Fruit fly (Drosophila melanogaster): ENCODE results near the gene Pi3K21B.

Pi3K21B gene

DNA sequence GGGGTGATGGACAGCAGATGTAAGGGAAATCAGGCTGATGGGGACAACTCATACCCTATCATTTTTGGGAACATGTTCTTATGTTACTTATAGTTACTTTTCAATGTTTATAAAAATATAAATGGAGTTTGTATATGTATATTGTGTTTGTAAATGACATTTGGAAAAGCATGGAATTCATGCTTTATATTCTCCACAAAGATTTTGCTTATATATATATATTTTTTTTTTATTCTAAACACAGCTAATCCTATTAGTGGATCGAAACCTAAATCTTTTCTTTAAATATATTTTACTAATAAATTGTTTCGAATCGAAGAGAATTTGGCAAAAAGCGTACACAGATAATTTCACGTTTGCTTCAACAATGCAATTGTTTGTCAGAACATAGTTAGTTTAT, 8.6 kb upstream of the Pi3K21B start, which contains the start of gene Amnionless:
TSS of gene Amnionless (minus strand) at position 101 of the 400 bp plus-strand sequence.
- no peak for TF ChIP-seq rgr (GFP tag; optimal IDR thresholded peaks at IDR 0.05)
- no peak for TF ChIP-seq Dif (GFP tag; optimal IDR thresholded peaks at IDR 0.05; ENCODE audit: partially characterized antibody)
- no peak for TF ChIP-seq usp (GFP tag; optimal IDR thresholded peaks at IDR 0.05)
- TF ChIP-seq Sp1 (GFP tag; optimal IDR thresholded peaks at IDR 0.05): no peak
- TF ChIP-seq Myc (optimal IDR thresholded peaks at IDR 0.05): no peak
- TF ChIP-seq dmrt93B (GFP tag; optimal IDR thresholded peaks at IDR 0.05): no peak
- TF ChIP-seq Dfd (GFP tag; optimal IDR thresholded peaks at IDR 0.05): no peak
- no peak for TF ChIP-seq HLH106 (tag; optimal IDR thresholded peaks at IDR 0.05)
- TF ChIP-seq psq (GFP tag; optimal IDR thresholded peaks at IDR 0.05): no peak
- no peak for TF ChIP-seq Mio (GFP tag; optimal IDR thresholded peaks at IDR 0.05)

DNA sequence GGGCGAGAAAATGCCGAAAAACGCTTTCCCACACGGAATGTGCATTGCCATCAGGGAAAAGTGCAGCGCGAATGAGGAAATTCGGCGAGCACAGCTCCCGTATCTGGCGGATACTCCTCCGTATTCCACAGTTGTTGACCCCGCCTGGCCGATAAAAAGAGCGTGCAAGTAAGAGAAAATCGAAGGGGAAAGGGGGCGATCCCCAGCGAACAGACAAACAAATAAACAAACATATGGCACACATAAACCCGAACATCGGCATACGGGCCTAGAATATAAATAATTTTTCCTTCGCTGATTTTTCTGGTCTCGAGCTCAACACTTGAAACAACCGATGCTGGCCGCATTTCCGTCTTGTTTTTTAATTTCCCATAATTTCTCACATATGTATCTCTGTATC, 7.3 kb upstream of the Pi3K21B start:
- TF ChIP-seq dmrt93B (GFP tag; optimal IDR thresholded peaks at IDR 0.05) (no peak), usp (GFP tag; optimal IDR thresholded peaks at IDR 0.05) (no peak), HLH106 (tag; optimal IDR thresholded peaks at IDR 0.05) (no peak)

- no peak for TF ChIP-seq h (GFP tag; optimal IDR thresholded peaks at IDR 0.05)
- no peak for TF ChIP-seq Hr83 (GFP tag; optimal IDR thresholded peaks at IDR 0.05; ENCODE audit: poor library complexity, severe bottlenecking)
- no peak for TF ChIP-seq psq (GFP tag; optimal IDR thresholded peaks at IDR 0.05)
- no peak for TF ChIP-seq rgr (GFP tag; optimal IDR thresholded peaks at IDR 0.05)
- no peak for TF ChIP-seq dl (GFP tag; optimal IDR thresholded peaks at IDR 0.05; ENCODE audit: insufficient read depth in 1 of 2, partially characterized antibody in 2 of 2)
- no peak for TF ChIP-seq OdsH (GFP tag; optimal IDR thresholded peaks at IDR 0.05)
- TF ChIP-seq Rel (GFP tag; optimal IDR thresholded peaks at IDR 0.05): no peak
- no peak for TF ChIP-seq Rel (tag; optimal IDR thresholded peaks at IDR 0.05)
- no peak for TF ChIP-seq sv (GFP tag; optimal IDR thresholded peaks at IDR 0.05)
- TF ChIP-seq pan (optimal IDR thresholded peaks at IDR 0.05): no peak
- no peak for TF ChIP-seq Vsx2 (GFP tag; optimal IDR thresholded peaks at IDR 0.05; ENCODE audit: partially characterized antibody)
Observed at dm6 chr2L:290949-291348, 6.7 kb upstream of the Pi3K21B start.

- TF ChIP-seq Jra (GFP tag; optimal IDR thresholded peaks at IDR 0.05): no peak
- TF ChIP-seq N (GFP tag; optimal IDR thresholded peaks at IDR 0.05): no peak
- TF ChIP-seq foxo (GFP tag; optimal IDR thresholded peaks at IDR 0.05): no peak
- no peak for TF ChIP-seq Sp1 (GFP tag; optimal IDR thresholded peaks at IDR 0.05)
- no peak for TF ChIP-seq dmrt93B (GFP tag; optimal IDR thresholded peaks at IDR 0.05)
- TF ChIP-seq sv (GFP tag; optimal IDR thresholded peaks at IDR 0.05): no peak
- no peak for TF ChIP-seq Rel (GFP tag; optimal IDR thresholded peaks at IDR 0.05)
- TF ChIP-seq Rel (tag; optimal IDR thresholded peaks at IDR 0.05): no peak
- TF ChIP-seq Dfd (GFP tag; optimal IDR thresholded peaks at IDR 0.05): no peak
- no peak for TF ChIP-seq woc (GFP tag; optimal IDR thresholded peaks at IDR 0.05)
- TF ChIP-seq ey (GFP tag; optimal IDR thresholded peaks at IDR 0.05): no peak
- no peak for TF ChIP-seq Hnf4 (GFP tag; optimal IDR thresholded peaks at IDR 0.05)
- TF ChIP-seq h (GFP tag; optimal IDR thresholded peaks at IDR 0.05): no peak
- TF ChIP-seq Hr78 (GFP tag; optimal IDR thresholded peaks at IDR 0.05): no peak
- TF ChIP-seq dsf (GFP tag; optimal IDR thresholded peaks at IDR 0.05; ENCODE audit: borderline replicate concordance): no peak
- no peak for TF ChIP-seq psq (GFP tag; optimal IDR thresholded peaks at IDR 0.05)
- TF ChIP-seq GATAd (GFP tag; optimal IDR thresholded peaks at IDR 0.05): no peak
- no peak for TF ChIP-seq Myc (optimal IDR thresholded peaks at IDR 0.05)
Observed at dm6 chr2L:291657-292056, 6.0 kb upstream of the Pi3K21B start, which contains the start of gene CG3625. Gene CG3625, minus strand, starts transcription at chr2L:291795.

- TF ChIP-seq dsf (GFP tag; optimal IDR thresholded peaks at IDR 0.05; ENCODE audit: borderline replicate concordance): no peak
- no peak for TF ChIP-seq rgr (GFP tag; optimal IDR thresholded peaks at IDR 0.05)
- TF ChIP-seq usp (GFP tag; optimal IDR thresholded peaks at IDR 0.05): no peak
- TF ChIP-seq CG9705 (GFP tag; optimal IDR thresholded peaks at IDR 0.05): no peak
- no peak for TF ChIP-seq jim (GFP tag; optimal IDR thresholded peaks at IDR 0.05)
- no peak for TF ChIP-seq tai (GFP tag; optimal IDR thresholded peaks at IDR 0.05)
- TF ChIP-seq Dif (GFP tag; optimal IDR thresholded peaks at IDR 0.05; ENCODE audit: partially characterized antibody): no peak
- TF ChIP-seq HLH106 (tag; optimal IDR thresholded peaks at IDR 0.05): no peak
- TF ChIP-seq Hr83 (GFP tag; optimal IDR thresholded peaks at IDR 0.05; ENCODE audit: poor library complexity, severe bottlenecking): no peak
- no peak for TF ChIP-seq Sp1 (GFP tag; optimal IDR thresholded peaks at IDR 0.05)
- TF ChIP-seq Jra (GFP tag; optimal IDR thresholded peaks at IDR 0.05): no peak
- no peak for TF ChIP-seq N (GFP tag; optimal IDR thresholded peaks at IDR 0.05)
- no peak for TF ChIP-seq woc (GFP tag; optimal IDR thresholded peaks at IDR 0.05)
- TF ChIP-seq Hr78 (GFP tag; optimal IDR thresholded peaks at IDR 0.05): no peak
- TF ChIP-seq dl (GFP tag; optimal IDR thresholded peaks at IDR 0.05; ENCODE audit: insufficient read depth in 1 of 2, partially characterized antibody in 2 of 2): no peak
- TF ChIP-seq ey (GFP tag; optimal IDR thresholded peaks at IDR 0.05): no peak
- no peak for TF ChIP-seq sage (GFP tag; optimal IDR thresholded peaks at IDR 0.05)
- TF ChIP-seq dmrt93B (GFP tag; optimal IDR thresholded peaks at IDR 0.05): no peak
Observed at dm6 chr2L:292301-292700, 5.4 kb upstream of the Pi3K21B start, which contains the start of gene CG11562. Gene CG11562, plus strand, starts transcription at chr2L:292419.
